Worm (Caenorhabditis elegans) whole organism, L2 larva: ENCODE measurements around the gene larp-1.

ENCODE experiments used
- C34F6.9 ChIP-seq: fragments of 150-350 bp; optimal IDR thresholded peaks from 2 replicates; lab custom pipeline; 2014; ENCODE audit warnings: missing biosample characterization, missing genetic modification characterization
- F13H6.1 ChIP-seq: sonication (generic microtip); optimal IDR thresholded peaks from 2 replicates; lab custom pipeline; 2016; ENCODE audit warnings: missing genetic modification characterization, missing compliant biosample characterization
- Y55F3AM.14 ChIP-seq: fragments of 200-800 bp; sonication (Bioruptor generic); optimal IDR thresholded peaks from 2 replicates; lab custom pipeline; 2018; ENCODE audit warnings: mild to moderate bottlenecking, missing genetic modification characterization, missing compliant biosample characterization
- ZK546.5 ChIP-seq: sonication (generic microtip); optimal IDR thresholded peaks from 2 replicates; lab custom pipeline; 2017; ENCODE audit warnings: missing biosample characterization, missing genetic modification characterization
- aly-2 ChIP-seq: fragments of 150-350 bp; optimal IDR thresholded peaks from 2 replicates; lab custom pipeline; 2014; ENCODE audit warnings: missing biosample characterization, missing genetic modification characterization
- ama-1 ChIP-seq: fragments of 150-350 bp; optimal IDR thresholded peaks from 2 replicates; lab custom pipeline; 2018; ENCODE audit warnings: inconsistent platforms
- ceh-16 ChIP-seq: fragments of 150-350 bp; optimal IDR thresholded peaks from 2 replicates; lab custom pipeline; 2014; ENCODE audit warnings: missing biosample characterization, missing genetic modification characterization
- dmd-4 ChIP-seq: sonication (generic microtip); optimal IDR thresholded peaks from 2 replicates; lab custom pipeline; 2017; ENCODE audit warnings: missing biosample characterization, missing genetic modification characterization
- egl-27 ChIP-seq: sonication (generic microtip); optimal IDR thresholded peaks from 3 replicates; lab custom pipeline; 2017; ENCODE audit warnings: missing biosample characterization, missing genetic modification reagents, missing genetic modification characterization
- elt-1 ChIP-seq: fragments of 150-350 bp; optimal IDR thresholded peaks from 2 replicates; lab custom pipeline; 2014; ENCODE audit warnings: missing biosample characterization, missing genetic modification characterization
- fos-1 ChIP-seq: fragments of 150-350 bp; optimal IDR thresholded peaks from 2 replicates; lab custom pipeline; 2014; ENCODE audit warnings: missing biosample characterization, missing genetic modification characterization
- gmeb-1 ChIP-seq: fragments of 150-350 bp; optimal IDR thresholded peaks from 2 replicates; lab custom pipeline; 2014; ENCODE audit warnings: missing biosample characterization, missing genetic modification characterization
- lin-39 ChIP-seq: fragments of 150-350 bp; optimal IDR thresholded peaks from 2 replicates; lab custom pipeline; 2014; ENCODE audit warnings: missing biosample characterization, missing genetic modification reagents, missing genetic modification characterization
- lsy-2 ChIP-seq, 2 experiments: fragments of 150-350 bp in 1 of 2; sonication (generic microtip) in 1 of 2; optimal IDR thresholded peaks; 2 replicates each; lab custom pipeline; 2014 to 2017; ENCODE audit warnings: missing biosample characterization in 2 of 2, missing genetic modification characterization in 2 of 2
- mab-5 ChIP-seq: fragments of 150-350 bp; optimal IDR thresholded peaks from 2 replicates; lab custom pipeline; 2014; ENCODE audit warnings: missing biosample characterization, missing genetic modification characterization
- mbf-1 ChIP-seq: sonication (generic microtip); optimal IDR thresholded peaks from 2 replicates; lab custom pipeline; 2017; ENCODE audit warnings: missing biosample characterization, missing genetic modification characterization
- nhr-12 ChIP-seq: fragments of 150-350 bp; optimal IDR thresholded peaks from 2 replicates; lab custom pipeline; 2014; ENCODE audit warnings: missing biosample characterization, missing genetic modification characterization
- nhr-21 ChIP-seq: fragments of 150-350 bp; optimal IDR thresholded peaks from 2 replicates; lab custom pipeline; 2014; ENCODE audit warnings: missing biosample characterization, missing genetic modification characterization
- nhr-23 ChIP-seq: fragments of 150-350 bp; optimal IDR thresholded peaks from 2 replicates; lab custom pipeline; 2014; ENCODE audit warnings: missing biosample characterization, missing genetic modification reagents, missing genetic modification characterization
- nhr-25 ChIP-seq: fragments of 150-350 bp; sonication (generic microtip); optimal IDR thresholded peaks from 3 replicates; lab custom pipeline; 2014; ENCODE audit warnings: missing biosample characterization, missing genetic modification characterization
- nhr-6 ChIP-seq: fragments of 150-350 bp; optimal IDR thresholded peaks from 2 replicates; lab custom pipeline; 2014; ENCODE audit warnings: missing biosample characterization, missing genetic modification characterization
- nhr-77 ChIP-seq: fragments of 150-350 bp; optimal IDR thresholded peaks from 2 replicates; lab custom pipeline; 2014; ENCODE audit warnings: missing biosample characterization, missing genetic modification characterization
- peb-1 ChIP-seq: fragments of 150-350 bp; optimal IDR thresholded peaks from 2 replicates; lab custom pipeline; 2014; ENCODE audit warnings: missing biosample characterization, missing genetic modification characterization
- sem-4 ChIP-seq: fragments of 150-350 bp; optimal IDR thresholded peaks from 2 replicates; lab custom pipeline; 2014; ENCODE audit warnings: missing biosample characterization, missing genetic modification reagents, missing genetic modification characterization
- skn-1 ChIP-seq: sonication (generic microtip); optimal IDR thresholded peaks from 2 replicates; lab custom pipeline; 2017; ENCODE audit warnings: missing biosample characterization, missing genetic modification characterization
- sma-9 ChIP-seq, 2 experiments: fragments of 150-350 bp in 1 of 2; sonication (generic microtip) in 1 of 2; optimal IDR thresholded peaks; 2 replicates each; lab custom pipeline; 2014 to 2016; ENCODE audit warnings: missing genetic modification characterization in 2 of 2, mild to moderate bottlenecking in 1 of 2, missing biosample characterization in 1 of 2, missing compliant biosample characterization in 1 of 2, missing genetic modification reagents in 1 of 2, moderate library complexity in 1 of 2
- snpc-4 ChIP-seq: fragments of 150-350 bp; optimal IDR thresholded peaks from 2 replicates; lab custom pipeline; 2014; ENCODE audit warnings: missing biosample characterization, missing genetic modification characterization
- unc-39 ChIP-seq: fragments of 150-350 bp; optimal IDR thresholded peaks from 2 replicates; lab custom pipeline; 2014; ENCODE audit warnings: missing biosample characterization, missing genetic modification characterization
- zag-1 ChIP-seq: fragments of 150-350 bp; optimal IDR thresholded peaks from 2 replicates; lab custom pipeline; 2014; ENCODE audit warnings: missing biosample characterization, missing genetic modification characterization
- ztf-1 ChIP-seq: fragments of 200-800 bp; sonication (Bioruptor generic); conservative IDR thresholded peaks from 2 replicates; pipeline ENCODE4 v1.3.6; 2022; ENCODE audit warnings: missing genetic modification characterization, missing compliant biosample characterization
- ztf-11 ChIP-seq: sonication (generic microtip); optimal IDR thresholded peaks from 2 replicates; lab custom pipeline; 2017; ENCODE audit warnings: missing biosample characterization, missing genetic modification characterization
- ztf-4 ChIP-seq: fragments of 150-350 bp; optimal IDR thresholded peaks from 2 replicates; lab custom pipeline; 2014; ENCODE audit warnings: missing biosample characterization, missing genetic modification characterization

larp-1 gene

ce11 chrIII:5012460-5012859, 5.0 kb downstream of the larp-1 start:
- TF ChIP-seq F13H6.1: no peak
- TF ChIP-seq Y55F3AM.14 (GFP tag; lab: Kevin White, UChicago): no peak
- no peak for TF ChIP-seq ztf-11
- TF ChIP-seq sma-9 (GFP tag; optimal IDR thresholded peaks at IDR 0.05; lab: Kevin White, UChicago): no peak
- no peak for TF ChIP-seq sma-9 (tag; optimal IDR thresholded peaks at IDR 0.05; lab: Kevin White, UChicago)
- no peak for TF ChIP-seq ceh-16 (tag; lab: Kevin White, UChicago)
- TF ChIP-seq nhr-12 (tag; lab: Kevin White, UChicago): no peak
- TF ChIP-seq nhr-77 (tag; lab: Kevin White, UChicago): no peak
- no peak for TF ChIP-seq elt-1 (tag; lab: Kevin White, UChicago)

- TF ChIP-seq dmd-4 (tag; lab: Kevin White, UChicago): no peak
- no peak for TF ChIP-seq F13H6.1
- TF ChIP-seq ztf-1 (GFP tag; lab: Robert Waterston, UW): no peak
- TF ChIP-seq ztf-4: no peak
- TF ChIP-seq ama-1 (lab: Kevin White, UChicago): no peak
- no peak for TF ChIP-seq sem-4 (tag; lab: Kevin White, UChicago)
- TF ChIP-seq skn-1 (tag; lab: Kevin White, UChicago): no peak
- no peak for TF ChIP-seq nhr-25 (tag; lab: Kevin White, UChicago)
- TF ChIP-seq nhr-21: no peak
- no peak for TF ChIP-seq C34F6.9 (tag; lab: Kevin White, UChicago)
- TF ChIP-seq peb-1 (tag; lab: Kevin White, UChicago): no peak
- TF ChIP-seq ztf-11: no peak
- TF ChIP-seq unc-39 (tag; lab: Kevin White, UChicago): no peak
- no peak for TF ChIP-seq fos-1 (tag; lab: Kevin White, UChicago)
- TF ChIP-seq nhr-23: no peak
- TF ChIP-seq lsy-2 (tag; optimal IDR thresholded peaks at IDR 0.05; lab: Kevin White, UChicago): no peak
- no peak for TF ChIP-seq gmeb-1
- no peak for TF ChIP-seq aly-2
- no peak for TF ChIP-seq ZK546.5 (tag; lab: Kevin White, UChicago)
- no peak for TF ChIP-seq sma-9 (GFP tag; optimal IDR thresholded peaks at IDR 0.05; lab: Kevin White, UChicago)
- no peak for TF ChIP-seq sma-9 (tag; optimal IDR thresholded peaks at IDR 0.05; lab: Kevin White, UChicago)
Observed at ce11 chrIII:5010723-5011122, 6.7 kb downstream of the larp-1 start.

ce11 chrIII:5008730-5009129, 8.7 kb downstream of the larp-1 start, which contains the start of gene R144.11:
Gene R144.11, minus strand, starts transcription at chrIII:5008830.
- TF ChIP-seq elt-1 (tag; lab: Kevin White, UChicago): no peak
- peak; percentile 2 for TF ChIP-seq aly-2
- no peak for TF ChIP-seq egl-27 (tag; lab: Kevin White, UChicago)

- TF ChIP-seq nhr-23 (no peak), mbf-1 (tag; lab: Kevin White, UChicago) (no peak), nhr-6 (tag; lab: Kevin White, UChicago) (no peak), snpc-4 (tag; lab: Kevin White, UChicago) (no peak), zag-1 (tag; lab: Kevin White, UChicago) (no peak), lin-39 (no peak), ztf-11 (no peak), aly-2 (no peak)
Observed at ce11 chrIII:5006881-5007280, 10.6 kb downstream of the larp-1 start, which contains the start of gene R144.12. Gene R144.12, minus strand, starts transcription at chrIII:5006981.

ce11 chrIII:5004621-5005020, 12.8 kb downstream of the larp-1 start, which contains the start of gene R144.6:
Gene R144.6, minus strand, starts transcription at chrIII:5004721.
- no peak for TF ChIP-seq sma-9 (GFP tag; optimal IDR thresholded peaks at IDR 0.05; lab: Kevin White, UChicago)
- TF ChIP-seq sma-9 (tag; optimal IDR thresholded peaks at IDR 0.05; lab: Kevin White, UChicago): no peak
- no peak for TF ChIP-seq elt-1 (tag; lab: Kevin White, UChicago)
- no peak for TF ChIP-seq ztf-4
- TF ChIP-seq dmd-4 (tag; lab: Kevin White, UChicago): no peak

DNA sequence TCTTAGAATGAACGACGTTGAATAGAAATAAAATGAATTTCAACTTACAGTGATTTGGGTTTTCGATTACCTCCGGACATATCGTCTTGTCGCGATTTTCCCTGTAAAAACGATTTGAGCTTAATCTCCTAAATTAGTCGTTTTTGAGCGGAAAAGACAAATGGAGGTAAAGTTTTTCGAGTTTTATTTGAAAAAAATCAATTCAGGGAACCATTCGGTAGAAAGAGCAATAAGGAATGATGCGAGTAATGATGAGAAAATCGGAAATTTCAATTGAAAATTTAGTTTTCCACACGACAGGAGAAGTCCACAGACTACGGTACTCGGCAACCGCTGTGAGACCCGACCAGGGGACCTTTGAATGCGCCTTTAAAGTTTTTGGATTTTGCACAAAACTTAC, 15.2 kb downstream of the larp-1 start, which contains the start of gene R144.10:
Gene R144.10 (minus strand): TSS at position 101 of the 400 bp plus-strand sequence.
- TF ChIP-seq mab-5: no peak
